Worm (Caenorhabditis elegans) whole organism, late embryonic: ENCODE results near the gene F43C11.4.

Source experiments
- C08G9.2 ChIP-seq: sonication (generic microtip); optimal IDR thresholded peaks from 2 replicates; lab custom pipeline; 2016; ENCODE audit warnings: mild to moderate bottlenecking, missing genetic modification characterization, moderate library complexity, missing compliant biosample characterization
- C38D4.7 ChIP-seq: fragments of 200-800 bp; sonication (Bioruptor generic); optimal IDR thresholded peaks from 2 replicates; lab custom pipeline; 2018; ENCODE audit warnings: mild to moderate bottlenecking, missing genetic modification characterization, moderate library complexity, missing compliant biosample characterization
- T23F11.4 ChIP-seq: fragments of 200-800 bp; sonication (Bioruptor generic); optimal IDR thresholded peaks from 2 replicates; lab custom pipeline; 2018; ENCODE audit warnings: mild to moderate bottlenecking, missing genetic modification characterization, missing compliant biosample characterization
- Y22D7AL.16 ChIP-seq: sonication (generic microtip); optimal IDR thresholded peaks from 2 replicates; lab custom pipeline; 2016; ENCODE audit warnings: missing genetic modification characterization, missing compliant biosample characterization
- ahr-1 ChIP-seq: sonication (generic microtip); optimal IDR thresholded peaks from 2 replicates; lab custom pipeline; 2016; ENCODE audit warnings: missing genetic modification characterization, missing compliant biosample characterization
- ama-1 ChIP-seq: fragments of 150-350 bp; optimal IDR thresholded peaks from 2 replicates; lab custom pipeline; 2014
- ceh-14 ChIP-seq: sonication (generic microtip); optimal IDR thresholded peaks from 2 replicates; lab custom pipeline; 2016; ENCODE audit warnings: missing genotype, missing genetic modification characterization, missing compliant biosample characterization
- ceh-18 ChIP-seq: sonication (generic microtip); optimal IDR thresholded peaks from 2 replicates; lab custom pipeline; 2016; ENCODE audit warnings: missing genetic modification characterization, missing compliant biosample characterization
- ceh-22 ChIP-seq: sonication (generic microtip); optimal IDR thresholded peaks from 2 replicates; lab custom pipeline; 2017; ENCODE audit warnings: missing biosample characterization, missing genetic modification characterization
- ceh-31 ChIP-seq: sonication (generic microtip); optimal IDR thresholded peaks from 2 replicates; lab custom pipeline; 2016; ENCODE audit warnings: missing genetic modification characterization, missing compliant biosample characterization
- ceh-48 ChIP-seq: sonication (generic microtip); optimal IDR thresholded peaks from 2 replicates; lab custom pipeline; 2016; ENCODE audit warnings: missing genetic modification characterization, inconsistent platforms, missing compliant biosample characterization
- ceh-9 ChIP-seq: sonication (generic microtip); optimal IDR thresholded peaks from 2 replicates; lab custom pipeline; 2016; ENCODE audit warnings: mild to moderate bottlenecking, missing genetic modification characterization, inconsistent platforms, missing compliant biosample characterization
- che-1 ChIP-seq: sonication (generic microtip); optimal IDR thresholded peaks from 2 replicates; lab custom pipeline; 2016; ENCODE audit warnings: mild to moderate bottlenecking, missing genetic modification characterization, missing compliant biosample characterization
- elt-2 ChIP-seq: sonication (generic microtip); optimal IDR thresholded peaks from 2 replicates; lab custom pipeline; 2016; ENCODE audit warnings: missing genetic modification reagents, missing genetic modification characterization, missing compliant biosample characterization
- ets-4 ChIP-seq: sonication (generic microtip); optimal IDR thresholded peaks from 2 replicates; lab custom pipeline; 2016; ENCODE audit warnings: missing genetic modification characterization, missing compliant biosample characterization
- eyg-1 ChIP-seq: sonication (generic microtip); optimal IDR thresholded peaks from 2 replicates; lab custom pipeline; 2016; ENCODE audit warnings: missing genotype, missing genetic modification characterization, missing compliant biosample characterization
- fax-1 ChIP-seq: sonication (generic microtip); optimal IDR thresholded peaks from 2 replicates; lab custom pipeline; 2016; ENCODE audit warnings: missing genotype, missing genetic modification characterization, missing compliant biosample characterization
- fkh-10 ChIP-seq: fragments of 150-350 bp; optimal IDR thresholded peaks from 2 replicates; lab custom pipeline; 2014; ENCODE audit warnings: missing biosample characterization, missing genetic modification reagents, missing genetic modification characterization
- gmeb-2 ChIP-seq: sonication (generic microtip); optimal IDR thresholded peaks from 2 replicates; lab custom pipeline; 2016; ENCODE audit warnings: missing genetic modification characterization, inconsistent platforms, missing compliant biosample characterization
- hlh-13 ChIP-seq: fragments of 200-800 bp; sonication (Bioruptor generic); optimal IDR thresholded peaks from 2 replicates; lab custom pipeline; 2018; ENCODE audit warnings: mild to moderate bottlenecking, missing genetic modification characterization, missing compliant biosample characterization
- hlh-15 ChIP-seq: sonication (generic microtip); optimal IDR thresholded peaks from 2 replicates; lab custom pipeline; 2016; ENCODE audit warnings: missing genetic modification characterization, missing compliant biosample characterization
- hlh-30 ChIP-seq: sonication (generic microtip); optimal IDR thresholded peaks from 2 replicates; lab custom pipeline; 2017; ENCODE audit warnings: antibody characterized with exemption, missing genetic modification characterization, missing compliant biosample characterization; ENCODE audit not compliant: insufficient read depth
- hlh-6 ChIP-seq: sonication (generic microtip); optimal IDR thresholded peaks from 2 replicates; lab custom pipeline; 2016; ENCODE audit warnings: missing genotype, missing genetic modification characterization, missing compliant biosample characterization
- hlh-8 ChIP-seq: sonication (generic microtip); optimal IDR thresholded peaks from 2 replicates; lab custom pipeline; 2016; ENCODE audit warnings: missing genotype, missing genetic modification characterization, missing compliant biosample characterization
- mec-3 ChIP-seq: sonication (generic microtip); optimal IDR thresholded peaks from 2 replicates; lab custom pipeline; 2016; ENCODE audit warnings: borderline replicate concordance, missing genetic modification characterization, missing compliant biosample characterization
- nhr-11 ChIP-seq: fragments of 150-350 bp; optimal IDR thresholded peaks from 2 replicates; lab custom pipeline; 2014; ENCODE audit warnings: missing biosample characterization, missing genetic modification characterization
- npax-4 ChIP-seq: sonication (generic microtip); optimal IDR thresholded peaks from 2 replicates; lab custom pipeline; 2016; ENCODE audit warnings: missing genetic modification characterization, missing compliant biosample characterization
- odd-2 ChIP-seq: sonication (generic microtip); optimal IDR thresholded peaks from 2 replicates; lab custom pipeline; 2017; ENCODE audit warnings: antibody characterized with exemption, mild to moderate bottlenecking, missing genetic modification characterization, missing compliant biosample characterization
- pat-9 ChIP-seq: fragments of 200-800 bp; sonication (Bioruptor generic); optimal IDR thresholded peaks from 2 replicates; lab custom pipeline; 2018; ENCODE audit warnings: mild to moderate bottlenecking, missing genetic modification characterization, moderate library complexity, missing compliant biosample characterization
- pqm-1 ChIP-seq: sonication (generic microtip); optimal IDR thresholded peaks from 2 replicates; lab custom pipeline; 2016; ENCODE audit warnings: missing genetic modification characterization, missing compliant biosample characterization
- pros-1 ChIP-seq: fragments of 150-350 bp; optimal IDR thresholded peaks from 2 replicates; lab custom pipeline; 2014; ENCODE audit warnings: missing biosample characterization, missing genetic modification reagents, missing genetic modification characterization
- ref-2 ChIP-seq: sonication (generic microtip); optimal IDR thresholded peaks from 2 replicates; lab custom pipeline; 2016; ENCODE audit warnings: missing genetic modification characterization, missing compliant biosample characterization
- sox-2 ChIP-seq: fragments of 200-800 bp; sonication (Bioruptor generic); IDR thresholded peaks from 2 replicates; pipeline ENCODE4 v1.3.6; 2022; ENCODE audit warnings: missing genetic modification reagents, missing genetic modification characterization, missing compliant biosample characterization
- syd-9 ChIP-seq: sonication (generic microtip); optimal IDR thresholded peaks from 2 replicates; lab custom pipeline; 2016; ENCODE audit warnings: mild to moderate bottlenecking, missing genetic modification characterization, moderate library complexity, missing compliant biosample characterization
- tbx-7 ChIP-seq: sonication (generic microtip); optimal IDR thresholded peaks from 2 replicates; lab custom pipeline; 2016; ENCODE audit warnings: missing genotype, missing genetic modification characterization, missing compliant biosample characterization
- ttx-3 ChIP-seq: sonication (generic microtip); optimal IDR thresholded peaks from 2 replicates; lab custom pipeline; 2016; ENCODE audit warnings: missing genetic modification reagents, missing genetic modification characterization, missing compliant biosample characterization
- unc-3 ChIP-seq, 2 experiments: fragments of 200-800 bp in 1 of 2; sonication (Bioruptor generic) in 1 of 2; sonication (generic microtip) in 1 of 2; conservative IDR thresholded peaks in 1 of 2; optimal IDR thresholded peaks in 1 of 2; 2 replicates each; pipeline versions ENCODE4 v1.3.6 to Lab custom; 2016 to 2022; ENCODE audit warnings: missing compliant biosample characterization in 2 of 2, missing genetic modification characterization in 2 of 2, missing genetic modification reagents in 1 of 2
- unc-42 ChIP-seq: sonication (generic microtip); optimal IDR thresholded peaks from 2 replicates; lab custom pipeline; 2016; ENCODE audit warnings: missing genotype, missing genetic modification characterization, missing compliant biosample characterization
- unc-86 ChIP-seq: sonication (generic microtip); optimal IDR thresholded peaks from 2 replicates; lab custom pipeline; 2016; ENCODE audit warnings: missing genetic modification characterization, missing compliant biosample characterization
- zip-5 ChIP-seq: sonication (generic microtip); optimal IDR thresholded peaks from 2 replicates; lab custom pipeline; 2016; ENCODE audit warnings: missing genetic modification characterization, missing compliant biosample characterization

Gene F43C11.4

ce11 chrII:2346672-2347071 lies at the start of gene F43C11.4:
Gene F43C11.4 (plus strand): TSS chrII:2346972.
- TF ChIP-seq gmeb-2 (tag; lab: Kevin White, UChicago) (no peak), eyg-1 (tag; lab: Kevin White, UChicago) (no peak), sox-2 (no peak), pros-1 (tag; lab: Kevin White, UChicago) (no peak), ceh-22 (no peak), ama-1 (no peak), ceh-18 (tag; lab: Kevin White, UChicago) (no peak), ceh-31 (tag; lab: Kevin White, UChicago) (no peak), hlh-8 (tag; lab: Kevin White, UChicago) (no peak), npax-4 (no peak), C08G9.2 (no peak), odd-2 (tag; lab: Kevin White, UChicago) (no peak)

ce11 chrII:2298742-2299141 lies 48.0 kb upstream of the F43C11.4 start, which contains the start of gene B0281.4:
Gene B0281.4 (minus strand): TSS chrII:2298842.
- no peak for TF ChIP-seq che-1 (tag; lab: Kevin White, UChicago)
- no peak for TF ChIP-seq Y22D7AL.16 (tag; lab: Kevin White, UChicago)
- TF ChIP-seq fkh-10 (GFP tag; lab: Kevin White, UChicago) = no peak
- no peak for TF ChIP-seq ceh-14 (tag; lab: Kevin White, UChicago)
- no peak for TF ChIP-seq zip-5
- no peak for TF ChIP-seq hlh-15 (tag; lab: Kevin White, UChicago)
- TF ChIP-seq eyg-1 (tag; lab: Kevin White, UChicago) = no peak
- TF ChIP-seq ceh-9 (tag; lab: Kevin White, UChicago) = no peak
- TF ChIP-seq ceh-31 (tag; lab: Kevin White, UChicago) = no peak

- TF ChIP-seq ref-2 (tag; lab: Kevin White, UChicago) = no peak
- TF ChIP-seq hlh-6 (tag; lab: Kevin White, UChicago) = no peak
- no peak for TF ChIP-seq ttx-3 (tag; lab: Kevin White, UChicago)
- TF ChIP-seq hlh-13 (GFP tag; lab: Kevin White, UChicago) = no peak
- TF ChIP-seq sox-2 = no peak
- TF ChIP-seq ceh-48 (tag; lab: Kevin White, UChicago) = no peak
- TF ChIP-seq elt-2 (tag; lab: Kevin White, UChicago) = no peak
- no peak for TF ChIP-seq pat-9 (tag; lab: Kevin White, UChicago)
- TF ChIP-seq ceh-18 (tag; lab: Kevin White, UChicago) = no peak
- TF ChIP-seq pqm-1 (tag; lab: Kevin White, UChicago) = no peak
- TF ChIP-seq Y22D7AL.16 (tag; lab: Kevin White, UChicago) = no peak
- TF ChIP-seq fax-1 = no peak
- TF ChIP-seq, all 69 proteins: peak for 0
These were observed 45.9 kb upstream of the F43C11.4 start, which contains the start of gene B0281.5 for ce11 chrII:2300861-2301260. Gene B0281.5 (minus strand): TSS chrII:2300961.

ce11 chrII:2302330-2302729 lies 44.4 kb upstream of the F43C11.4 start, which contains the start of gene B0281.6:
Gene B0281.6 (minus strand): TSS chrII:2302430.
- TF ChIP-seq unc-42 (tag; lab: Kevin White, UChicago) = no peak
- TF ChIP-seq unc-3 (GFP tag; conservative IDR thresholded peaks at IDR 0.05; lab: Robert Waterston, UW) = no peak
- no peak for TF ChIP-seq unc-3 (tag; optimal IDR thresholded peaks at IDR 0.05; lab: Kevin White, UChicago)
- TF ChIP-seq mec-3 (tag; lab: Kevin White, UChicago) = no peak
- TF ChIP-seq unc-86 (tag; lab: Kevin White, UChicago) = no peak
- TF ChIP-seq Y22D7AL.16 (tag; lab: Kevin White, UChicago) = no peak
- TF ChIP-seq hlh-30 (tag; lab: Kevin White, UChicago) = no peak
- no peak for TF ChIP-seq syd-9 (tag; lab: Kevin White, UChicago)
- no peak for TF ChIP-seq C38D4.7 (GFP tag; lab: Kevin White, UChicago)
- TF ChIP-seq T23F11.4 (GFP tag; lab: Kevin White, UChicago) = no peak
- TF ChIP-seq ahr-1 (tag; lab: Kevin White, UChicago) = no peak
- TF ChIP-seq tbx-7 = no peak
- TF ChIP-seq nhr-11 (tag; lab: Kevin White, UChicago) = no peak
- no peak for TF ChIP-seq ets-4 (tag; lab: Kevin White, UChicago)
